Fruit fly (Drosophila melanogaster): ENCODE measurements around the gene Gs2.

dm6 chrX:11420752-11421396, 1.8 kb upstream of the Gs2 start:
- no peak for TF ChIP-seq Dll (optimal IDR thresholded peaks at IDR 0.05)
- no peak for TF ChIP-seq usp (GFP tag; optimal IDR thresholded peaks at IDR 0.05)
- TF ChIP-seq pan (optimal IDR thresholded peaks at IDR 0.05): no peak
